Fruit fly (Drosophila melanogaster): ENCODE data around the gene Vav.

Vav gene

DNA sequence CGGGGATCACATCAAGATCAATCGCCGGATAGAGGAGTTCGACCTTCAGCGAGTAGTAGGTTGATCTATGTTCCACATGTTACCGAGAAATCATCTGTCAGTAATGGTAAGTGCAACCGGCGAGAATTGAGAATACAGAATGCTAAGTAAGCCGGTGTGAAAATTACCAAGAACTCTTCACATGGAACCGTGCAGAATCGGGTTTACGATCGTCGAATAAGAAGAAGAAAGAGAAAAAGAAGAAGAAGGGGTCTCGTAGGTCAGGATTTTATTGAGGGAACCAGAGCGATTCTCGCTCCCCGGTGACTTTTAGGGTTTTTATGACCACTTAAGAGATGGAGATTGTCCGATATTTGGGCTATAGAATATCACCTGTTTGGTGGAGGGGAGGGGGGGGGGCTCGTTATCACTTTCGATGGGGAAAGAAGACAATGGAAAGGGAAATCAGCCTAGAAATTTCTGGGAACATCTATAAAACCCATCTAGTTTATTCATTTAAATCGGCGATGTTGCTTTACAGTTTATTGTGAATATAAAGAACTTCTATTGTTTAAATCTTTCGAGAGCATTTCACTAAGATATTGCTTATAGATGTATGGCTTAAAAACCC is 40.6 kb upstream of the Vav start:
- TF ChIP-seq Hr78 (GFP tag; optimal IDR thresholded peaks at IDR 0.05) (no peak), usp (GFP tag; optimal IDR thresholded peaks at IDR 0.05) (no peak), h (GFP tag; optimal IDR thresholded peaks at IDR 0.05) (no peak), sage (GFP tag; optimal IDR thresholded peaks at IDR 0.05) (no peak), ey (GFP tag; optimal IDR thresholded peaks at IDR 0.05) (no peak)

DNA sequence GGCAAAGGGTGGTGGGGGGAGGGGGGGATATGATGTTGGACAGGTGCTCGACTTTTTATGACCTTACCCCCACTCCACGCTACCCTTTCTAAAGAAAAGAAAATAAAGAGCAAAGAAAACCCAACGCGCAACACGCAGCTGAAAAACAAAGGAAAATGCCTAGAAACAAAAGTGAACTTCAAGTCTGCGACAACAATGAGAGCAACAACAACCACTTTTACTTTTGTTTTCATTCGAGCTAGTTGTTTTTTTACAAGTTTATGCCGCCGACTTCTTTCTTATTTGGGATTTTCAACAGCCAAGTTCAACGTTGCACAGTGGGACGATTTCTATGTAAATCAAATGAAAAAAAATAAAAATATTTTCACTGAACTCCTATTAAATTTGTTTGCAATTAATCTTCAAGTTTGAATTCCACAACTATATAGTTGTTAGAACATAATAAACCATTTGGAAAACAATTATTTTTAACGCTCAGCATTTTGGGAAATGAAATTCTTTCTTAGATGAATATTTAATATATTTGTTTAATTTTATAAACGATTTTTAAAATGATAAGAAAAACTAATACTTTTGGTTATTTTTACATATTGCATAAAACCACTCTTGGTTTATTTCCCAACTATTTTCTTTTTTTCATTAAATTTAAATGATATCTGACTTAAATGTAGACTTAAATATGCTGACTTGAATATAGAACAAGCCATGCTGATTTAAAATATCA is 36.9 kb upstream of the Vav start:
- TF ChIP-seq Hr78 (GFP tag; optimal IDR thresholded peaks at IDR 0.05) (no peak), foxo (GFP tag; optimal IDR thresholded peaks at IDR 0.05) (peak in 1 of 2 experiments; percentile 32), psq (GFP tag; optimal IDR thresholded peaks at IDR 0.05) (peak; percentile 47), br (GFP tag; optimal IDR thresholded peaks at IDR 0.05) (no peak), woc (GFP tag; optimal IDR thresholded peaks at IDR 0.05) (no peak), lola (GFP tag; optimal IDR thresholded peaks at IDR 0.05) (no peak), dmrt93B (GFP tag; optimal IDR thresholded peaks at IDR 0.05) (no peak), dsf (GFP tag; optimal IDR thresholded peaks at IDR 0.05; ENCODE audit: borderline replicate concordance) (no peak), ey (GFP tag; optimal IDR thresholded peaks at IDR 0.05) (no peak), pan (optimal IDR thresholded peaks at IDR 0.05) (no peak), Sp1 (GFP tag; optimal IDR thresholded peaks at IDR 0.05) (peak; percentile 37)

DNA sequence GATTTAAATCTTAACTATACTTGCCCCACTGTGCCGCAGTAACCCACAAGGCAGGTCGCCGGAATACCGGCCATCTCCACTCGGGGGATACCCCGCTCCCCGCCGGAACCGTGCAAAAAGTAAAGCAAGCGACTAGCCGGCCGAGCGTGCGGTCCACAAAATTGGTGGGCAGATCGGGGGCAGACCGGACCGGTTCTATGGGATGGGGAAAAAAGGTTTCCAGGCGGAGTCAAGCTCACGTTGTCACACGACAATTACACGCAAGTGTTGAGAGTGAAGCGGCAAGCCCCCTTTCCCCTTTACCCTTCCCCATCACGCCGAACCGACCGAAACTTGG is 36.3 kb upstream of the Vav start:
- TF ChIP-seq Hnf4 (GFP tag; optimal IDR thresholded peaks at IDR 0.05) (no peak), ey (GFP tag; optimal IDR thresholded peaks at IDR 0.05) (no peak), OdsH (GFP tag; optimal IDR thresholded peaks at IDR 0.05) (no peak), CrebA (GFP tag; optimal IDR thresholded peaks at IDR 0.05; ENCODE audit: borderline replicate concordance) (no peak), Sp1 (GFP tag; optimal IDR thresholded peaks at IDR 0.05) (no peak), woc (GFP tag; optimal IDR thresholded peaks at IDR 0.05) (no peak), fru (GFP tag; optimal IDR thresholded peaks at IDR 0.05) (peak; percentile 24), Rel (GFP tag; optimal IDR thresholded peaks at IDR 0.05) (no peak), Rel (tag; optimal IDR thresholded peaks at IDR 0.05) (no peak)

- TF ChIP-seq N (GFP tag; optimal IDR thresholded peaks at IDR 0.05), result no peak
- TF ChIP-seq rgr (GFP tag; optimal IDR thresholded peaks at IDR 0.05), result peak; percentile 33
- TF ChIP-seq Vsx2 (GFP tag; optimal IDR thresholded peaks at IDR 0.05; ENCODE audit: partially characterized antibody), result peak; percentile 42
- peak in 1 of 2 experiments; percentile 55 for TF ChIP-seq foxo (GFP tag; optimal IDR thresholded peaks at IDR 0.05)
- no peak for TF ChIP-seq dsf (GFP tag; optimal IDR thresholded peaks at IDR 0.05; ENCODE audit: borderline replicate concordance)
- peak; percentile 40 for TF ChIP-seq dmrt93B (GFP tag; optimal IDR thresholded peaks at IDR 0.05)
- no peak for TF ChIP-seq pan (optimal IDR thresholded peaks at IDR 0.05)
- no peak for TF ChIP-seq jim (GFP tag; optimal IDR thresholded peaks at IDR 0.05)
- TF ChIP-seq psq (GFP tag; optimal IDR thresholded peaks at IDR 0.05), result peak; percentile 25
- TF ChIP-seq dl (GFP tag; optimal IDR thresholded peaks at IDR 0.05; ENCODE audit: insufficient read depth in 1 of 2, partially characterized antibody in 2 of 2), result no peak
- peak; percentile 66 for TF ChIP-seq fru (GFP tag; optimal IDR thresholded peaks at IDR 0.05)
- TF ChIP-seq lola (GFP tag; optimal IDR thresholded peaks at IDR 0.05), result no peak
- peak; percentile 61 for TF ChIP-seq HLH106 (tag; optimal IDR thresholded peaks at IDR 0.05)
- no peak for TF ChIP-seq sv (GFP tag; optimal IDR thresholded peaks at IDR 0.05)
- TF ChIP-seq h (GFP tag; optimal IDR thresholded peaks at IDR 0.05), result peak; percentile 54
- TF ChIP-seq CrebA (GFP tag; optimal IDR thresholded peaks at IDR 0.05; ENCODE audit: borderline replicate concordance), result no peak
- no peak for TF ChIP-seq Sp1 (GFP tag; optimal IDR thresholded peaks at IDR 0.05)
- no peak for TF ChIP-seq Abd-B (GFP tag; optimal IDR thresholded peaks at IDR 0.05)
- TF ChIP-seq woc (GFP tag; optimal IDR thresholded peaks at IDR 0.05), result peak; percentile 42
- TF ChIP-seq brk (GFP tag; optimal IDR thresholded peaks at IDR 0.05), result no peak
- peak; percentile 38 for TF ChIP-seq br (GFP tag; optimal IDR thresholded peaks at IDR 0.05)
- TF ChIP-seq Rel (GFP tag; optimal IDR thresholded peaks at IDR 0.05), result no peak
- no peak for TF ChIP-seq Rel (tag; optimal IDR thresholded peaks at IDR 0.05)
- TF ChIP-seq CG9705 (GFP tag; optimal IDR thresholded peaks at IDR 0.05), result no peak
- TF ChIP-seq GATAd (GFP tag; optimal IDR thresholded peaks at IDR 0.05), result no peak
- no peak for TF ChIP-seq Hr83 (GFP tag; optimal IDR thresholded peaks at IDR 0.05; ENCODE audit: poor library complexity, severe bottlenecking)
- no peak for TF ChIP-seq sage (GFP tag; optimal IDR thresholded peaks at IDR 0.05)
- TF ChIP-seq Jra (GFP tag; optimal IDR thresholded peaks at IDR 0.05), result no peak
- TF ChIP-seq OdsH (GFP tag; optimal IDR thresholded peaks at IDR 0.05), result peak; percentile 21
- TF ChIP-seq Hnf4 (GFP tag; optimal IDR thresholded peaks at IDR 0.05), result no peak
- TF ChIP-seq Mio (GFP tag; optimal IDR thresholded peaks at IDR 0.05), result no peak
- TF ChIP-seq ey (GFP tag; optimal IDR thresholded peaks at IDR 0.05), result peak; percentile 27
- no peak for TF ChIP-seq CG32264 (GFP tag; optimal IDR thresholded peaks at IDR 0.05)
- TF ChIP-seq usp (GFP tag; optimal IDR thresholded peaks at IDR 0.05), result no peak
Observed at dm6 chrX:19229855-19230433, 31.7 kb upstream of the Vav start.
